Worm (Caenorhabditis elegans): ENCODE data around the gene T26E4.18.

- TF ChIP-seq ztf-29 (GFP tag; IDR thresholded peaks at IDR 0.05), result no peak
- no peak for TF ChIP-seq cog-1 (tag; optimal IDR thresholded peaks at IDR 0.05)
- TF ChIP-seq med-1 (GFP tag; optimal IDR thresholded peaks at IDR 0.05; ENCODE audit: insufficient read depth), result no peak
- TF ChIP-seq ref-1 (GFP tag; conservative IDR thresholded peaks at IDR 0.05), result no peak
- no peak for TF ChIP-seq flt-1 (GFP tag; IDR thresholded peaks at IDR 0.05)
- no peak for TF ChIP-seq klf-2 (GFP tag; conservative IDR thresholded peaks at IDR 0.05)
- no peak for TF ChIP-seq tab-1 (GFP tag; IDR thresholded peaks at IDR 0.05)
- no peak for TF ChIP-seq T22C8.4 (GFP tag; IDR thresholded peaks at IDR 0.05)
- TF ChIP-seq ztf-23 (GFP tag; IDR thresholded peaks at IDR 0.05), result no peak
Observed at ce11 chrV:15796087-15796486, 7.6 kb downstream of the T26E4.18 start, which contains the start of gene nhr-223.

Measured in whole organism, midembryonic.